Worm (Caenorhabditis elegans) whole organism, young adult: ENCODE data around the gene T26C5.5.

Source experiments
- B0261.1 ChIP-seq: sonication (generic microtip); optimal IDR thresholded peaks from 2 replicates; lab custom pipeline; 2016; ENCODE audit warnings: mild to moderate bottlenecking, missing genetic modification characterization, moderate library complexity, missing compliant biosample characterization
- C06A6.2 ChIP-seq: fragments of 200-800 bp; sonication (Bioruptor generic); conservative IDR thresholded peaks from 2 replicates; pipeline ENCODE4 v1.3.6; 2022; ENCODE audit warnings: missing genetic modification characterization, missing compliant biosample characterization
- C17E4.6 ChIP-seq: fragments of 200-800 bp; sonication (Bioruptor generic); IDR thresholded peaks from 2 replicates; pipeline ENCODE4 v1.3.6; 2022; ENCODE audit warnings: missing genetic modification reagents, missing genetic modification characterization, missing compliant biosample characterization
- F33H1.4 ChIP-seq: fragments of 200-800 bp; sonication (Bioruptor generic); IDR thresholded peaks from 2 replicates; pipeline ENCODE4 v1.3.6; 2022; ENCODE audit warnings: missing genetic modification reagents, missing genetic modification characterization, missing compliant biosample characterization
- F39B2.1 ChIP-seq: fragments of 200-800 bp; sonication (Bioruptor generic); IDR thresholded peaks from 2 replicates; pipeline ENCODE4 v1.3.6; 2022; ENCODE audit warnings: missing genetic modification reagents, missing genetic modification characterization, missing compliant biosample characterization
- F49E8.2 ChIP-seq: sonication (generic microtip); optimal IDR thresholded peaks from 3 replicates; lab custom pipeline; 2017; ENCODE audit warnings: missing genetic modification characterization, mild to moderate bottlenecking, missing compliant biosample characterization, antibody characterized with exemption, moderate library complexity; ENCODE audit not compliant: insufficient read depth
- F57A8.1 ChIP-seq: fragments of 200-800 bp; sonication (Bioruptor generic); optimal IDR thresholded peaks from 2 replicates; lab custom pipeline; 2018; ENCODE audit warnings: mild to moderate bottlenecking, missing genetic modification characterization, moderate library complexity, missing compliant biosample characterization
- ZK185.1 ChIP-seq: sonication (generic microtip); optimal IDR thresholded peaks from 2 replicates; lab custom pipeline; 2016; ENCODE audit warnings: mild to moderate bottlenecking, missing genetic modification characterization, missing compliant biosample characterization; ENCODE audit not compliant: poor library complexity, severe bottlenecking
- ama-1 ChIP-seq, 3 experiments: fragments of 150-350 bp in 1 of 3; sonication (generic microtip) in 2 of 3; optimal IDR thresholded peaks; 2 replicates each; lab custom pipeline; 2014 to 2018; ENCODE audit warnings: missing biosample characterization in 2 of 3, missing genetic modification characterization in 2 of 3, missing genetic modification reagents in 2 of 3
- cebp-1 ChIP-seq, 2 experiments: fragments of 200-800 bp in 1 of 2; sonication (Bioruptor generic) in 1 of 2; sonication (generic microtip) in 1 of 2; IDR thresholded peaks in 1 of 2; optimal IDR thresholded peaks in 1 of 2; 2 replicates each; pipeline versions ENCODE4 v1.3.6 to Lab custom; 2017 to 2022; ENCODE audit warnings: missing compliant biosample characterization in 2 of 2, missing genetic modification characterization in 2 of 2, mild to moderate bottlenecking in 1 of 2, missing genetic modification reagents in 1 of 2, moderate library complexity in 1 of 2
- ceh-27 ChIP-seq: fragments of 200-800 bp; sonication (Bioruptor generic); optimal IDR thresholded peaks from 2 replicates; lab custom pipeline; 2018; ENCODE audit warnings: mild to moderate bottlenecking, missing genetic modification characterization, moderate library complexity, missing compliant biosample characterization
- ceh-58 ChIP-seq: fragments of 200-800 bp; sonication (Bioruptor generic); IDR thresholded peaks from 2 replicates; pipeline ENCODE4 v1.3.6; 2022; ENCODE audit warnings: missing genetic modification characterization, missing compliant biosample characterization
- ceh-91 ChIP-seq: fragments of 200-800 bp; sonication (Bioruptor generic); IDR thresholded peaks from 2 replicates; pipeline ENCODE4 v1.3.6; 2022; ENCODE audit warnings: missing genetic modification reagents, missing genetic modification characterization, missing compliant biosample characterization
- die-1 ChIP-seq: sonication (generic microtip); optimal IDR thresholded peaks from 2 replicates; lab custom pipeline; 2016; ENCODE audit warnings: missing genotype, mild to moderate bottlenecking, missing genetic modification characterization, missing compliant biosample characterization
- dox-1 ChIP-seq: fragments of 200-800 bp; sonication (Bioruptor generic); IDR thresholded peaks from 2 replicates; pipeline ENCODE4 v1.3.6; 2022; ENCODE audit warnings: missing genetic modification reagents, missing genetic modification characterization, missing compliant biosample characterization
- dpff-1 ChIP-seq: sonication (generic microtip); optimal IDR thresholded peaks from 2 replicates; lab custom pipeline; 2017; ENCODE audit warnings: mild to moderate bottlenecking, missing genetic modification characterization, missing compliant biosample characterization
- egl-18 ChIP-seq: fragments of 200-800 bp; sonication (Bioruptor generic); IDR thresholded peaks from 2 replicates; pipeline ENCODE4 v1.3.6; 2022; ENCODE audit warnings: missing genetic modification reagents, missing genetic modification characterization, missing compliant biosample characterization
- egl-44 ChIP-seq: fragments of 200-800 bp; sonication (Bioruptor generic); IDR thresholded peaks from 2 replicates; pipeline ENCODE4 v1.3.6; 2022; ENCODE audit warnings: missing genetic modification reagents, missing genetic modification characterization, missing compliant biosample characterization
- hrde-1 ChIP-seq: sonication (generic microtip); optimal IDR thresholded peaks from 2 replicates; lab custom pipeline; 2016; ENCODE audit warnings: missing genetic modification characterization, mild to moderate bottlenecking, missing compliant biosample characterization, moderate library complexity, missing genotype, missing genetic modification reagents, borderline replicate concordance
- let-526 ChIP-seq: fragments of 200-800 bp; sonication (Bioruptor generic); IDR thresholded peaks from 2 replicates; pipeline ENCODE4 v1.3.6; 2022; ENCODE audit warnings: missing genetic modification reagents, missing genetic modification characterization, missing compliant biosample characterization
- let-607 ChIP-seq, 2 experiments: fragments of 200-800 bp in 1 of 2; sonication (Bioruptor generic) in 1 of 2; sonication (generic microtip) in 1 of 2; optimal IDR thresholded peaks; 2 replicates each; lab custom pipeline; 2016 to 2018; ENCODE audit warnings: mild to moderate bottlenecking in 2 of 2, missing compliant biosample characterization in 2 of 2, missing genetic modification characterization in 2 of 2, moderate library complexity in 2 of 2, missing genotype in 1 of 2
- lin-26 ChIP-seq: fragments of 200-800 bp; sonication (Bioruptor generic); IDR thresholded peaks from 2 replicates; pipeline ENCODE4 v1.3.6; 2022; ENCODE audit warnings: missing genetic modification reagents, missing genetic modification characterization, missing compliant biosample characterization
- lin-35 ChIP-seq, 3 experiments: fragments of 150-350 bp in 2 of 3; sonication (generic microtip) in 1 of 3; optimal IDR thresholded peaks; 2 replicates each; lab custom pipeline; 2014 to 2018; ENCODE audit warnings: missing biosample characterization in 3 of 3, missing genetic modification characterization in 3 of 3, missing genetic modification reagents in 3 of 3
- lir-1 ChIP-seq: fragments of 200-800 bp; sonication (Bioruptor generic); conservative IDR thresholded peaks from 2 replicates; pipeline ENCODE4 v1.3.6; 2022; ENCODE audit warnings: missing genetic modification reagents, missing genetic modification characterization, missing compliant biosample characterization
- lsy-27 ChIP-seq: sonication (generic microtip); optimal IDR thresholded peaks from 2 replicates; lab custom pipeline; 2017; ENCODE audit warnings: missing genetic modification characterization, mild to moderate bottlenecking, missing compliant biosample characterization, antibody characterized with exemption, missing genotype, borderline replicate concordance; ENCODE audit not compliant: insufficient read depth
- madf-10 ChIP-seq: sonication (generic microtip); optimal IDR thresholded peaks from 2 replicates; lab custom pipeline; 2016; ENCODE audit warnings: mild to moderate bottlenecking, missing genetic modification characterization, missing compliant biosample characterization
- madf-3 ChIP-seq: fragments of 200-800 bp; sonication (Bioruptor generic); IDR thresholded peaks from 2 replicates; pipeline ENCODE4 v1.3.6; 2022; ENCODE audit warnings: missing genetic modification reagents, missing genetic modification characterization, missing compliant biosample characterization
- nfya-1 ChIP-seq: sonication (generic microtip); optimal IDR thresholded peaks from 2 replicates; lab custom pipeline; 2017; ENCODE audit warnings: antibody characterized with exemption, missing compliant biosample characterization, missing genetic modification characterization, borderline replicate concordance; ENCODE audit not compliant: insufficient read depth
- nhr-179 ChIP-seq: sonication (generic microtip); optimal IDR thresholded peaks from 2 replicates; lab custom pipeline; 2016; ENCODE audit warnings: mild to moderate bottlenecking, missing genetic modification characterization, missing compliant biosample characterization
- nhr-90 ChIP-seq: sonication (generic microtip); optimal IDR thresholded peaks from 2 replicates; lab custom pipeline; 2016; ENCODE audit warnings: missing genotype, mild to moderate bottlenecking, missing genetic modification characterization, missing compliant biosample characterization
- rcor-1 ChIP-seq: fragments of 200-800 bp; sonication (Bioruptor generic); IDR thresholded peaks from 2 replicates; pipeline ENCODE4 v1.3.6; 2022; ENCODE audit warnings: missing genetic modification reagents, missing genetic modification characterization, missing compliant biosample characterization
- sea-2 ChIP-seq: fragments of 200-800 bp; sonication (Bioruptor generic); IDR thresholded peaks from 2 replicates; pipeline ENCODE4 v1.3.6; 2022; ENCODE audit warnings: missing genetic modification characterization, missing compliant biosample characterization
- snpc-1.1 ChIP-seq: sonication (generic microtip); optimal IDR thresholded peaks from 2 replicates; lab custom pipeline; 2017; ENCODE audit warnings: missing genetic modification characterization, mild to moderate bottlenecking, missing compliant biosample characterization, antibody characterized with exemption, moderate library complexity, missing genotype, missing genetic modification reagents; ENCODE audit not compliant: insufficient read depth
- snpc-1.3 ChIP-seq: sonication (generic microtip); optimal IDR thresholded peaks from 2 replicates; lab custom pipeline; 2017; ENCODE audit warnings: missing genetic modification characterization, mild to moderate bottlenecking, missing compliant biosample characterization, antibody characterized with exemption, moderate library complexity, missing genotype, missing genetic modification reagents; ENCODE audit not compliant: insufficient read depth
- snpc-4 ChIP-seq, 5 experiments: fragments of 150-350 bp in 1 of 5; sonication (generic microtip) in 4 of 5; optimal IDR thresholded peaks; 2 replicates each; lab custom pipeline; 2014 to 2018; ENCODE audit warnings: missing genetic modification characterization in 5 of 5, missing biosample characterization in 3 of 5, antibody characterized with exemption in 2 of 5, mild to moderate bottlenecking in 2 of 5, missing compliant biosample characterization in 2 of 5, missing genotype in 2 of 5, moderate library complexity in 2 of 5, missing genetic modification reagents in 1 of 5
- somi-1 ChIP-seq: fragments of 200-800 bp; sonication (Bioruptor generic); optimal IDR thresholded peaks from 2 replicates; lab custom pipeline; 2018; ENCODE audit warnings: mild to moderate bottlenecking, missing genetic modification characterization, missing compliant biosample characterization
- sptf-2 ChIP-seq: fragments of 200-800 bp; sonication (Bioruptor generic); optimal IDR thresholded peaks from 2 replicates; lab custom pipeline; 2018; ENCODE audit warnings: mild to moderate bottlenecking, missing genetic modification characterization, missing compliant biosample characterization
- unc-130 ChIP-seq: sonication (generic microtip); optimal IDR thresholded peaks from 2 replicates; lab custom pipeline; 2016; ENCODE audit warnings: missing genetic modification reagents, missing genetic modification characterization, missing compliant biosample characterization
- unc-62 ChIP-seq: fragments of 150-350 bp; optimal IDR thresholded peaks from 2 replicates; lab custom pipeline; 2014; ENCODE audit warnings: missing biosample characterization, missing genetic modification reagents, missing genetic modification characterization
- ztf-22 ChIP-seq: fragments of 200-800 bp; sonication (Bioruptor generic); optimal IDR thresholded peaks from 2 replicates; lab custom pipeline; 2018; ENCODE audit warnings: mild to moderate bottlenecking, missing genetic modification characterization, moderate library complexity, missing compliant biosample characterization
- ztf-25 ChIP-seq: fragments of 200-800 bp; sonication (Bioruptor generic); IDR thresholded peaks from 2 replicates; pipeline ENCODE4 v1.3.6; 2022; ENCODE audit warnings: missing genetic modification reagents, missing genetic modification characterization, missing compliant biosample characterization
- ztf-6 ChIP-seq: fragments of 200-800 bp; sonication (Bioruptor generic); IDR thresholded peaks from 2 replicates; pipeline ENCODE4 v1.3.6; 2022; ENCODE audit warnings: missing genetic modification reagents, missing genetic modification characterization, missing compliant biosample characterization

The T26C5.5 gene

DNA sequence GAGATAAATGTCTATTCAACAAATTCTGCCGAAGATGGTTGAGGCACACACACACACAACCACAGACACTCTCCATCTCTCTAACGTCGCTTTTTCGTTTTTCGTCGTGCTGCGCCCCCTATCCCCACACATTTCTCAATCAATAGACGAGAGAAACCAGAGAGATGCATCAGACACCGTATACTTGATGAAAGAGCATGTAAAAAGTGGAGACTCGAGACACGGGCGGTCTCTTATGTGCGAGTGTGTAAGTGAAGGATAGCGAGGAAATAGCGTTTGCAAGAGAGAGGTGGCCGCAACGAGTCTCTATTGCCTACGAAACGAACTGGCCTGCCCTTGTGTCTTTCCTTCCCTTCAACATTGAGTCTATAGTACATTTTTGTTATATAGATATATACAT lies 36.2 kb upstream of the T26C5.5 start (continued):
- TF ChIP-seq ama-1 (optimal IDR thresholded peaks at IDR 0.05; lab: Kevin White, UChicago) (peak; percentile 33), ama-1 (GFP tag; optimal IDR thresholded peaks at IDR 0.05; lab: Kevin White, UChicago) (peak in 1 of 2 experiments; percentile 50), sptf-2 (peak; percentile 38), madf-10 (tag; lab: Kevin White, UChicago) (peak; percentile 77), let-526 (GFP tag; lab: Robert Waterston, UW) (no peak), C06A6.2 (GFP tag; lab: Robert Waterston, UW) (peak; percentile 66), unc-62 (peak; percentile 63), rcor-1 (GFP tag; lab: Robert Waterston, UW) (peak; percentile 58; the same call in 1 of the 2 replicates), nhr-179 (tag; lab: Kevin White, UChicago) (no peak), ceh-91 (GFP tag; lab: Robert Waterston, UW) (no peak), die-1 (peak; percentile 32), ZK185.1 (tag; lab: Kevin White, UChicago) (peak; percentile 87), lin-26 (GFP tag; lab: Robert Waterston, UW) (peak; percentile 63), dpff-1 (tag; lab: Kevin White, UChicago) (no peak), dox-1 (GFP tag; lab: Robert Waterston, UW) (peak; percentile 89), F33H1.4 (GFP tag; lab: Robert Waterston, UW) (no peak), lsy-27 (tag; lab: Kevin White, UChicago) (no peak), madf-3 (GFP tag; lab: Robert Waterston, UW) (no peak), let-607 (tag; optimal IDR thresholded peaks at IDR 0.05; lab: Kevin White, UChicago) (peak; percentile 58 to 62), ceh-27 (GFP tag; lab: Kevin White, UChicago) (peak; percentile 81), F49E8.2 (tag; lab: Kevin White, UChicago) (no peak), F39B2.1 (no peak), snpc-1.3 (tag; lab: Kevin White, UChicago) (peak; percentile 12), ztf-6 (GFP tag; lab: Robert Waterston, UW) (0 out of 2 replicates have a peak, but pooled peaks have one; percentile 39), snpc-1.1 (tag; lab: Kevin White, UChicago) (no peak), sea-2 (no peak), somi-1 (peak; percentile 73)

DNA sequence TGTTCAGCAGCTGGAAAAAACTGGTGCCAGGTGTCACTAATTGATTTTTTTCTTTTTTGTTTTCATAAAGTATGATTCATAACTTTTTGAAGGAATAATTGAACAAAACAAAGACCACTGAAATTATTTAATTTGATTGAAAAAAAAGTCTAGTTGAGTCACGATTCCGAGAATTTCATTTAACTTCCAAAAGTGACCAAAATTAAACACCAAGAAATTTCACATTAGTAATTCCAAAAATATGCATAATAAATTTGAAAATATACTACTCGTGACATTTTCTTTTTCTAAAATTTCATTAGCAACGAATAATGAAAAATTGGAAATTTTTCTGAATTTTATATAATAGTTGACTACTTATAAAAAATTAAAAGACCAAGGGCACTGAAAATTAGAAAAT lies 35.5 kb upstream of the T26C5.5 start:
- TF ChIP-seq ztf-25 (GFP tag; lab: Robert Waterston, UW) (no peak), lsy-27 (tag; lab: Kevin White, UChicago) (no peak), lin-35 (GFP tag; optimal IDR thresholded peaks at IDR 0.05; lab: Kevin White, UChicago) (no peak), F39B2.1 (no peak), F57A8.1 (no peak), unc-130 (GFP tag; lab: Kevin White, UChicago) (no peak), egl-44 (GFP tag; lab: Robert Waterston, UW) (no peak), B0261.1 (tag; lab: Kevin White, UChicago) (no peak)

DNA sequence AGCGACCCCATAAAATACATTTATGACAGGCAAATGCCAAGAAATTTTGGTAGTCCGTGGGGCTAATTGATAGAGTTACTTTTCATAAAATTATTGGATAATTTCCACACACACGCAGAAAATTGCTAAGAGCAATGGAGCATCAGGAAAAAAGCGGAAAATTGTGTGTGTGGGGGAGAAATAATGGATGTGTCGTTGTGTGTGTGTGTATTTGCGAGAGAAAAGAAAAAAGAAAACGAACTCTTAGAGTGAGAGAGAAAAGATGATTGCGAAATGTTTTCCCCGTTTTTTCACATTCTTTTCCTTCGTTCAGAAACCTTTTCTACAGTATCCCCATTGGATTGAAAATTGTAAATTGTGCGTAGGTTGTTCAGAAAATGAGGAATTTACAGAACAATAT lies 35.0 kb upstream of the T26C5.5 start:
- TF ChIP-seq F33H1.4 (GFP tag; lab: Robert Waterston, UW), result no peak
- no peak for TF ChIP-seq lir-1 (GFP tag; lab: Robert Waterston, UW)
- TF ChIP-seq ama-1 (optimal IDR thresholded peaks at IDR 0.05; lab: Kevin White, UChicago), result no peak
- TF ChIP-seq ama-1 (GFP tag; optimal IDR thresholded peaks at IDR 0.05; lab: Kevin White, UChicago), result no peak
- TF ChIP-seq nhr-90 (tag; lab: Kevin White, UChicago), result no peak
- TF ChIP-seq ceh-58 (GFP tag; lab: Robert Waterston, UW), result no peak
- no peak for TF ChIP-seq egl-18 (GFP tag; lab: Robert Waterston, UW)
- TF ChIP-seq hrde-1, result no peak
- peak; percentile 26; the same call in 1 of the 2 replicates for TF ChIP-seq dox-1 (GFP tag; lab: Robert Waterston, UW)
- TF ChIP-seq nfya-1 (tag; lab: Kevin White, UChicago), result no peak
- no peak for TF ChIP-seq ztf-25 (GFP tag; lab: Robert Waterston, UW)
- TF ChIP-seq snpc-4 (GFP tag; optimal IDR thresholded peaks at IDR 0.05; lab: Kevin White, UChicago), result no peak
- no peak for TF ChIP-seq snpc-4 (tag; optimal IDR thresholded peaks at IDR 0.05; lab: Kevin White, UChicago)
- TF ChIP-seq C17E4.6, result no peak
- TF ChIP-seq ztf-22 (GFP tag; lab: Kevin White, UChicago), result no peak
- TF ChIP-seq cebp-1 (GFP tag; IDR thresholded peaks at IDR 0.05; lab: Robert Waterston, UW), result peak; percentile 86; the same call in 1 of the 2 replicates
- peak; percentile 96 for TF ChIP-seq cebp-1 (tag; optimal IDR thresholded peaks at IDR 0.05; lab: Kevin White, UChicago)
